Fruit fly (Drosophila melanogaster): Measurements from ENCODE around the gene CG15456.

CG15456 gene

DNA sequence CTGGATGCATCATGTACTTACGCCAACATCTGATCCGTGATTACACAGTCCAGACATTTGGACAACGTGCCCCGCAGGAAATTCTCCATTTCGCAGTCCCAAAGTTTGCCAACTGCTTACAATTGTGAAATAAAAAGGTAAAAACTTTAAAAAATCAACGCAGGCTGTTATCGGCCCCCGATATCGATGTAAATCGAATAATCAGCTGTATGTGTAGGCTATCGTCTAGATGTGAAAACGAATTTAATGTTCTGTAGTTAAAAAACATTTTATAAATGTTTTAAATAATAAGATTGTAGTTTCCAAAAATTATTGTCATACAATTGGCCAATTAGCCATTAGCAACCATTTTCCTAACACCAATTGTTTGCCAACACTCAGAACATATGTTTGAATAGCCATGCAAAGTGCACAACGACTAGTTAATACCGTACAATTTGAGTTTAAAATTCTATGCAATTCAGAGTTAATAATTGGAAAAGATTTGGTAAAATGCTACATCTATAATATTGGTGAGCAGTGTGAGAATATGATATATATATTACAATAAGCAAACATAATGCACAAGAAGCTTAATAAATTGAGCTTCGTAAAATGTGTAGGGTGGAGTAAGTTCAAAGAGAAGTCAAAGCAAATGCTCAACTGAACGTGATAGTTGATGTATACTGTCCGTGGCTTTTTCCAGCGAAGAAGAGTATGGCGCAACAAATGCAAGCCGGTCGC, 2.8 kb upstream of the CG15456 start, which contains the start of the genes CG11710 and mal (continued):
- TF ChIP-seq gcm2 (GFP tag; optimal IDR thresholded peaks at IDR 0.05) (no peak), dpn (GFP tag; optimal IDR thresholded peaks at IDR 0.05) (peak; percentile 67 to 78), Stat92E (GFP tag; optimal IDR thresholded peaks at IDR 0.05) (peak in 1 of 3 experiments; percentile 81), HLH4C (GFP tag; IDR thresholded peaks at IDR 0.05; ENCODE audit: partially characterized antibody) (peak; percentile 51; the same call in 1 of the 3 replicates), CG2202 (tag; optimal IDR thresholded peaks at IDR 0.05) (peak; percentile 36), CG4328 (GFP tag; optimal IDR thresholded peaks at IDR 0.05) (no peak), abd-A (tag; optimal IDR thresholded peaks at IDR 0.05) (no peak), Bteb2 (GFP tag; optimal IDR thresholded peaks at IDR 0.05) (peak; percentile 47), Side (GFP tag; optimal IDR thresholded peaks at IDR 0.05) (peak; percentile 44), CG7372 (GFP tag; IDR thresholded peaks at IDR 0.05) (peak; percentile 73; the same call in 1 of the 2 replicates), gfzf (GFP tag; optimal IDR thresholded peaks at IDR 0.05) (no peak), btn (GFP tag; optimal IDR thresholded peaks at IDR 0.05) (peak; percentile 14), Usf (GFP tag; optimal IDR thresholded peaks at IDR 0.05) (peak; percentile 41), grau (tag; optimal IDR thresholded peaks at IDR 0.05) (peak; percentile 81), CG6654 (GFP tag; optimal IDR thresholded peaks at IDR 0.05) (peak; percentile 58), CG33213 (GFP tag; optimal IDR thresholded peaks at IDR 0.05) (peak; percentile 62), CG2199 (GFP tag; IDR thresholded peaks at IDR 0.05) (no peak), CG16863 (GFP tag; optimal IDR thresholded peaks at IDR 0.05) (peak; percentile 50), Max (GFP tag; optimal IDR thresholded peaks at IDR 0.05) (peak; percentile 72), exex (tag; optimal IDR thresholded peaks at IDR 0.05) (peak; percentile 48), CG14050 (GFP tag; IDR thresholded peaks at IDR 0.05) (peak; percentile 54; the same call in 2 of the 3 replicates), CG17361 (GFP tag; IDR thresholded peaks at IDR 0.05) (peak; percentile 93), Six4 (GFP tag; optimal IDR thresholded peaks at IDR 0.05) (peak; percentile 81), h (optimal IDR thresholded peaks at IDR 0.05) (no peak), CG32767 (GFP tag; IDR thresholded peaks at IDR 0.05) (peak; percentile 59; the same call in 1 of the 2 replicates), CG13624 (GFP tag; optimal IDR thresholded peaks at IDR 0.05) (peak; percentile 88), CG2875 (GFP tag; optimal IDR thresholded peaks at IDR 0.05) (no peak), sens-2 (GFP tag; IDR thresholded peaks at IDR 0.05) (peak; percentile 71; the same call in 1 of the 2 replicates), repo (GFP tag; optimal IDR thresholded peaks at IDR 0.05) (peak; percentile 72), CG7357 (GFP tag; IDR thresholded peaks at IDR 0.05) (peak; percentile 71), Sry-δ (GFP tag; optimal IDR thresholded peaks at IDR 0.05) (peak; percentile 36), Ets65A (GFP tag) (peak; percentile 97), C15 (GFP tag; IDR thresholded peaks at IDR 0.05) (0 out of 3 replicates have a peak, but pooled peaks have one; percentile 37), Blimp-1 (GFP tag; optimal IDR thresholded peaks at IDR 0.05) (peak; percentile 79), CG3726 (GFP tag; IDR thresholded peaks at IDR 0.05) (no peak), CG5953 (GFP tag; IDR thresholded peaks at IDR 0.05) (no peak), CG12219 (GFP tag; optimal IDR thresholded peaks at IDR 0.05) (no peak), toy (GFP tag; IDR thresholded peaks at IDR 0.05) (no peak), ATbp (GFP tag; optimal IDR thresholded peaks at IDR 0.05) (no peak), CG4730 (GFP tag; IDR thresholded peaks at IDR 0.05) (peak; percentile 60; the same call in 1 of the 2 replicates), cad (GFP tag; optimal IDR thresholded peaks at IDR 0.05) (no peak), Lpt (GFP tag; optimal IDR thresholded peaks at IDR 0.05) (no peak), mam (GFP tag; optimal IDR thresholded peaks at IDR 0.05) (peak; percentile 74), Ada2b (GFP tag; IDR thresholded peaks at IDR 0.05) (peak; percentile 73), YL-1 (GFP tag; optimal IDR thresholded peaks at IDR 0.05) (peak; percentile 36), Fer1 (GFP tag; optimal IDR thresholded peaks at IDR 0.05) (peak; percentile 88), CG11695 (GFP tag; IDR thresholded peaks at IDR 0.05) (peak; percentile 79; the same call in 2 of the 3 replicates), klu (GFP tag; IDR thresholded peaks at IDR 0.05) (peak; percentile 80), pho (GFP tag; optimal IDR thresholded peaks at IDR 0.05) (peak; percentile 48), ewg (GFP tag; optimal IDR thresholded peaks at IDR 0.05) (peak; percentile 42)

Data from whole organism, embryonic.